Fruit fly (Drosophila melanogaster) whole organism, pupa: Measurements from ENCODE around the gene CG42271.

Experiments
- CG10348 ChIP-seq: fragments of 200-800 bp; sonication (Bioruptor generic); IDR thresholded peaks from 2 replicates; pipeline ENCODE4 v1.3.6; 2022; ENCODE audit warnings: missing biosample characterization, missing genetic modification characterization
- CG13204 ChIP-seq: fragments of 200-800 bp; sonication (Bioruptor generic); optimal IDR thresholded peaks from 2 replicates; lab custom pipeline; 2018; ENCODE audit warnings: missing biosample characterization, mild to moderate bottlenecking, missing genetic modification characterization, moderate library complexity
- CG15710 ChIP-seq: fragments of 200-800 bp; sonication (Bioruptor generic); optimal IDR thresholded peaks from 2 replicates; lab custom pipeline; 2018; ENCODE audit warnings: missing biosample characterization, mild to moderate bottlenecking, missing genetic modification characterization, moderate library complexity
- CG17806 ChIP-seq: fragments of 200-800 bp; sonication (Bioruptor generic); optimal IDR thresholded peaks from 2 replicates; lab custom pipeline; 2018; ENCODE audit warnings: missing biosample characterization, mild to moderate bottlenecking, missing genetic modification characterization, moderate library complexity
- CG32121 ChIP-seq: fragments of 200-800 bp; sonication (Bioruptor generic); IDR thresholded peaks from 2 replicates; pipeline ENCODE4 v1.3.6; 2022; ENCODE audit warnings: missing biosample characterization, missing genetic modification characterization
- CG34367 ChIP-seq: fragments of 200-800 bp; sonication (Bioruptor generic); optimal IDR thresholded peaks from 2 replicates; lab custom pipeline; 2018; ENCODE audit warnings: missing biosample characterization, mild to moderate bottlenecking, missing genetic modification characterization
- CG8159 ChIP-seq: fragments of 200-800 bp; sonication (Bioruptor generic); optimal IDR thresholded peaks from 3 replicates; lab custom pipeline; 2018; ENCODE audit warnings: missing biosample characterization, mild to moderate bottlenecking, missing genetic modification characterization, moderate library complexity
- CG8301 ChIP-seq: fragments of 200-800 bp; sonication (Bioruptor generic); optimal IDR thresholded peaks from 2 replicates; lab custom pipeline; 2018; ENCODE audit warnings: missing biosample characterization, mild to moderate bottlenecking, missing genetic modification characterization
- CG9948 ChIP-seq: fragments of 200-800 bp; sonication (Bioruptor generic); optimal IDR thresholded peaks from 2 replicates; lab custom pipeline; 2018; ENCODE audit warnings: missing biosample characterization, mild to moderate bottlenecking, missing genetic modification characterization, moderate library complexity
- EcR ChIP-seq: fragments of 200-800 bp; sonication (Bioruptor generic); optimal IDR thresholded peaks from 3 replicates; lab custom pipeline; 2019; ENCODE audit warnings: missing biosample characterization, missing genetic modification characterization, mild to moderate bottlenecking, moderate library complexity, missing genetic modification reagents
- Pif1A ChIP-seq: fragments of 200-800 bp; sonication (Bioruptor generic); optimal IDR thresholded peaks from 3 replicates; lab custom pipeline; 2016; ENCODE audit warnings: missing biosample characterization, missing genetic modification characterization
- Snoo ChIP-seq: fragments of 200-800 bp; sonication (Bioruptor generic); optimal IDR thresholded peaks from 3 replicates; lab custom pipeline; 2017; ENCODE audit warnings: missing biosample characterization, mild to moderate bottlenecking, missing genetic modification characterization, inconsistent platforms
- gl ChIP-seq: fragments of 200-800 bp; sonication (Bioruptor generic); optimal IDR thresholded peaks from 2 replicates; lab custom pipeline; 2018; ENCODE audit warnings: missing biosample characterization, mild to moderate bottlenecking, missing genetic modification characterization
- rn ChIP-seq: fragments of 200-800 bp; sonication (Bioruptor generic); IDR thresholded peaks from 2 replicates; pipeline ENCODE4 v1.3.6; 2022; ENCODE audit warnings: missing biosample characterization, missing genetic modification characterization

DNA sequence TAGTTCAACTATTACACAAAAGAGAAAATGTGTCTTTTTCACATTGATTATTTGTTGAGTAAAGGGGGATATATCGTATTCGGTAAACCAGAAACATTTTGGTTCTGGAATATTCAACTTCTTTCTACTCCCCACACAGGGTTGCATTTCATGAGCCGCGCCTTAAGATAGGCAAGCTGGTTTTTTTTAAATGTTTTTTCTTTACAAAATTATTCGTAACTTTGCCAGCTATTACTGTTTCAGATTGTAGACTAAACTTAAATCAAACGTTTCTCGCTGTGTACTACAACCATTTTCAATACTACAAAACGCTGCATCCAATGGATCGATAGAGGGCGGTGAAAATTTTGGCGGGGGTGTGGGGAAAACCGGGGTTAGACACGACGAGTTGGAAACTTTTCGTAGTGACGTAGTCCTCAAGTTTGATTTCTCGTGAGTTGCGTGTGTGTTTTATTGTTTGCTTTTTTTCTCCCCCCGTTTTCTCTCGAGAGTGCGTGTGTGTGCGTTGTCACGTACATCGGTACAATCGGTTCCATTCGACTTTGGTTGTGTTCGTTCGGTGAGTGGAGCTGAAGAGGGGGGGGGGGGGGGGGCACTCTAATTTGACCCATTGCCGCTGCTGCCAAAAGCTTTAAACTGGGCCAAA is 20.2 kb downstream of the CG42271 start:
- no peak for TF ChIP-seq rn (GFP tag; lab: Robert Waterston, UW)
- TF ChIP-seq gl (tag; lab: Kevin White, UChicago), result no peak
- no peak for TF ChIP-seq EcR (GFP tag; lab: Kevin White, UChicago)
- TF ChIP-seq CG9948 (tag; lab: Kevin White, UChicago), result peak; percentile 10
- peak; percentile 15 for TF ChIP-seq CG17806
- TF ChIP-seq CG8301 (tag; lab: Kevin White, UChicago), result peak; percentile 44
- TF ChIP-seq CG15710, result peak; percentile 17
- TF ChIP-seq CG13204, result no peak
- TF ChIP-seq CG32121 (GFP tag; lab: Robert Waterston, UW), result no peak
- TF ChIP-seq Snoo, result no peak
- TF ChIP-seq Pif1A (GFP tag; lab: Kevin White, UChicago), result peak; percentile 41
- no peak for TF ChIP-seq CG8159 (tag; lab: Kevin White, UChicago)
- TF ChIP-seq CG10348 (GFP tag; lab: Robert Waterston, UW), result no peak
- TF ChIP-seq CG34367 (tag; lab: Kevin White, UChicago), result no peak
